Worm (Caenorhabditis elegans): ENCODE results near the gene clc-10.
A peak's percentile ranks its signal among the peaks of the same experiment; 100 is the strongest.

clc-10 gene

ce11 chrIII:6077973-6078372 lies 21.1 kb downstream of the clc-10 start:
- TF ChIP-seq ama-1 (optimal IDR thresholded peaks at IDR 0.05) (no peak), ama-1 (GFP tag; optimal IDR thresholded peaks at IDR 0.05) (no peak), attf-5 (GFP tag; optimal IDR thresholded peaks at IDR 0.05) (no peak), ztf-3 (GFP tag; optimal IDR thresholded peaks at IDR 0.05) (no peak), snpc-4 (GFP tag; optimal IDR thresholded peaks at IDR 0.05) (no peak), snpc-4 (tag; optimal IDR thresholded peaks at IDR 0.05) (no peak), hmg-1.2 (GFP tag; IDR thresholded peaks at IDR 0.05) (no peak), F10E7.11 (tag; optimal IDR thresholded peaks at IDR 0.05) (no peak), attf-3 (GFP tag; conservative IDR thresholded peaks at IDR 0.05) (no peak), rpc-1 (optimal IDR thresholded peaks at IDR 0.05) (no peak), rpc-1 (tag; optimal IDR thresholded peaks at IDR 0.05) (no peak), aptf-2 (GFP tag; conservative IDR thresholded peaks at IDR 0.05) (no peak)

ce11 chrIII:6078917-6079316 lies 22.0 kb downstream of the clc-10 start:
- no peak for TF ChIP-seq atf-7 (tag; optimal IDR thresholded peaks at IDR 0.05)

ce11 chrIII:6080263-6080662 lies 23.4 kb downstream of the clc-10 start, which contains the start of gene attf-4:
Gene attf-4, plus strand, starts transcription at chrIII:6080563.
- TF ChIP-seq nhr-80 (tag; optimal IDR thresholded peaks at IDR 0.05): peak; percentile 24
- TF ChIP-seq B0336.3 (GFP tag; IDR thresholded peaks at IDR 0.05): no peak
- TF ChIP-seq madf-6 (GFP tag; IDR thresholded peaks at IDR 0.05): no peak
- TF ChIP-seq B0019.2 (GFP tag; conservative IDR thresholded peaks at IDR 0.05): no peak

ce11 chrIII:6085311-6085710 lies 28.4 kb downstream of the clc-10 start:
- TF ChIP-seq ccch-3 (GFP tag; optimal IDR thresholded peaks at IDR 0.05) (no peak), lin-35 (GFP tag; optimal IDR thresholded peaks at IDR 0.05) (no peak), tbx-9 (tag; optimal IDR thresholded peaks at IDR 0.05; ENCODE audit: borderline replicate concordance) (no peak), him-1 (tag; optimal IDR thresholded peaks at IDR 0.05) (no peak), F33H1.4 (GFP tag; IDR thresholded peaks at IDR 0.05) (no peak), nhr-179 (tag; optimal IDR thresholded peaks at IDR 0.05) (no peak), Y95B8A.8 (GFP tag; IDR thresholded peaks at IDR 0.05) (no peak), mxl-1 (tag; optimal IDR thresholded peaks at IDR 0.05) (no peak), hlh-26 (GFP tag; conservative IDR thresholded peaks at IDR 0.05) (no peak), pbrm-1 (GFP tag; IDR thresholded peaks at IDR 0.05) (no peak), F49E8.2 (tag; optimal IDR thresholded peaks at IDR 0.05; ENCODE audit: insufficient read depth) (no peak), F52B5.7 (tag; optimal IDR thresholded peaks at IDR 0.05) (no peak), fkh-3 (tag; optimal IDR thresholded peaks at IDR 0.05) (no peak), egrh-3 (GFP tag; IDR thresholded peaks at IDR 0.05) (no peak), efl-1 (GFP tag; optimal IDR thresholded peaks at IDR 0.05) (no peak), cebp-2 (GFP tag; IDR thresholded peaks at IDR 0.05) (no peak), F37B4.10 (GFP tag; IDR thresholded peaks at IDR 0.05) (no peak)

ce11 chrIII:6087705-6088359 lies 31.0 kb downstream of the clc-10 start, which contains the start of gene wht-1:
Gene wht-1, minus strand, starts transcription at chrIII:6087755.
- TF ChIP-seq cebp-2 (GFP tag; IDR thresholded peaks at IDR 0.05) (no peak), nhr-80 (tag; optimal IDR thresholded peaks at IDR 0.05) (peak; percentile 45), madf-6 (GFP tag; IDR thresholded peaks at IDR 0.05) (no peak)

Measured in whole organism, young adult.